Worm (Caenorhabditis elegans) whole organism, L4 larva: ENCODE data around the gene hif-1.

Experiments
- aly-2 ChIP-seq: sonication (generic microtip); optimal IDR thresholded peaks from 2 replicates; lab custom pipeline; 2018; ENCODE audit warnings: missing biosample characterization, missing genetic modification characterization
- ces-1 ChIP-seq: fragments of 150-350 bp; sonication (generic microtip); optimal IDR thresholded peaks from 4 replicates; lab custom pipeline; 2014; ENCODE audit warnings: missing biosample characterization, missing genetic modification reagents, missing genetic modification characterization
- lim-7 ChIP-seq: fragments of 200-800 bp; sonication (Bioruptor generic); IDR thresholded peaks from 2 replicates; pipeline ENCODE4 v1.3.6; 2022; ENCODE audit warnings: missing genetic modification characterization, missing compliant biosample characterization
- lin-39 ChIP-seq: fragments of 150-350 bp; optimal IDR thresholded peaks from 2 replicates; lab custom pipeline; 2014; ENCODE audit warnings: missing biosample characterization, missing genetic modification reagents, missing genetic modification characterization
- nhr-6 ChIP-seq: fragments of 150-350 bp; optimal IDR thresholded peaks from 2 replicates; lab custom pipeline; 2014; ENCODE audit warnings: missing biosample characterization, missing genetic modification characterization

- TF ChIP-seq nhr-6 (tag; lab: Kevin White, UChicago): no peak
- TF ChIP-seq lin-39 (tag; lab: Kevin White, UChicago): no peak
- TF ChIP-seq lim-7: no peak
- TF ChIP-seq ces-1: no peak
- TF ChIP-seq aly-2 (tag; lab: Kevin White, UChicago): no peak
Measured at ce11 chrV:20828820-20829219, 48.6 kb downstream of the hif-1 start, which contains the start of gene sbt-1.
